Fruit fly (Drosophila melanogaster): Measurements from ENCODE around the gene nSyb.

dm6 chr3L:1590194-1590593 lies 47.4 kb downstream of the nSyb start:
- TF ChIP-seq Pif1A (GFP tag; optimal IDR thresholded peaks at IDR 0.05) = no peak
- TF ChIP-seq rn (GFP tag; IDR thresholded peaks at IDR 0.05) = no peak
- no peak for TF ChIP-seq D1 (tag; optimal IDR thresholded peaks at IDR 0.05)
- no peak for TF ChIP-seq CG13204 (GFP tag; optimal IDR thresholded peaks at IDR 0.05)
- TF ChIP-seq CG12605 (GFP tag; IDR thresholded peaks at IDR 0.05) = no peak
- no peak for TF ChIP-seq CG32121 (GFP tag; IDR thresholded peaks at IDR 0.05)
- no peak for TF ChIP-seq Snoo (tag; optimal IDR thresholded peaks at IDR 0.05)
- TF ChIP-seq CG14655 (GFP tag; optimal IDR thresholded peaks at IDR 0.05) = no peak
- TF ChIP-seq fd96Ca (GFP tag; IDR thresholded peaks at IDR 0.05) = no peak
- TF ChIP-seq Pif1B (GFP tag; optimal IDR thresholded peaks at IDR 0.05) = no peak

Measured in whole organism, pupa.